Worm (Caenorhabditis elegans): ENCODE results near the gene srh-301.

ce11 chrV:17805323-17805722, 19.4 kb upstream of the srh-301 start, which contains the start of gene srh-291:
- TF ChIP-seq pha-4 (tag; optimal IDR thresholded peaks at IDR 0.05) (no peak), snpc-4 (tag; optimal IDR thresholded peaks at IDR 0.05) (no peak), R02D3.7 (tag; optimal IDR thresholded peaks at IDR 0.05) (no peak)
